Fruit fly (Drosophila melanogaster): ENCODE data around the gene CG14439.

DNA sequence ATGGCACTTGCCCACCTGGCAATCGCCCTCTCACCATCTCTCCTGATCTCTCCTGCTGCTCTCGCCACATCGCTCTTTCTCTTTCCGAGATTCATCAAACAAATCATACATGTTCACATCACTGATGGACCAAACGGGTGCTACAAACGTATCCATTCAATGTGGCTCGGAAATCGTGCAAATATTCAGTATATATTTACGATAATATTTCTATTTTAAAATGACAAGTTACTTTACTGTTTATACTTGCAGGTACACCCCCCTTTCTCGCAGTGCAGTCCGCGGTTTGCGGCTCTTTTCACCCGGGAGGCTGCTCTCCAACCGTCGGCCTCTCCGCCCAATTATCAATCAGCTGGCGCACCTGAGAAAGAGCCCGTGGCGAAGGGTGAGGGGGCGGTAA, 44.2 kb downstream of the CG14439 start:
- TF ChIP-seq ttk (optimal IDR thresholded peaks at IDR 0.05) (no peak), psq (optimal IDR thresholded peaks at IDR 0.05) (no peak), h (optimal IDR thresholded peaks at IDR 0.05) (no peak), Sin3A (optimal IDR thresholded peaks at IDR 0.05) (no peak), insv (optimal IDR thresholded peaks at IDR 0.05) (no peak), Myc (optimal IDR thresholded peaks at IDR 0.05) (no peak)

All from Kc167 (cell line).